Worm (Caenorhabditis elegans) whole organism, mixed stage, embryonic: ENCODE data around the gene col-116.

Source experiments
- M03D4.4 ChIP-seq: sonication (generic microtip); optimal IDR thresholded peaks from 2 replicates; lab custom pipeline; 2017; ENCODE audit warnings: mild to moderate bottlenecking, missing genetic modification characterization, missing compliant biosample characterization
- bed-3 ChIP-seq: fragments of 200-800 bp; sonication (Bioruptor generic); optimal IDR thresholded peaks from 3 replicates; lab custom pipeline; 2018; ENCODE audit warnings: mild to moderate bottlenecking, missing genetic modification characterization, moderate library complexity, missing compliant biosample characterization
- blmp-1 ChIP-seq: fragments of 150-350 bp; optimal IDR thresholded peaks from 2 replicates; lab custom pipeline; 2014; ENCODE audit warnings: missing biosample characterization, missing genetic modification characterization
- ceh-39 ChIP-seq: fragments of 150-350 bp; optimal IDR thresholded peaks from 2 replicates; lab custom pipeline; 2014; ENCODE audit warnings: missing biosample characterization, missing genetic modification characterization
- ceh-43 ChIP-seq: fragments of 200-800 bp; sonication (Bioruptor generic); optimal IDR thresholded peaks from 2 replicates; lab custom pipeline; 2018; ENCODE audit warnings: mild to moderate bottlenecking, missing genetic modification characterization, moderate library complexity, missing compliant biosample characterization
- ceh-83 ChIP-seq: fragments of 200-800 bp; sonication (Bioruptor generic); optimal IDR thresholded peaks from 2 replicates; lab custom pipeline; 2018; ENCODE audit warnings: mild to moderate bottlenecking, missing genetic modification characterization, missing compliant biosample characterization
- ces-1 ChIP-seq: fragments of 150-350 bp; optimal IDR thresholded peaks from 2 replicates; lab custom pipeline; 2014; ENCODE audit warnings: missing biosample characterization, missing genetic modification reagents, missing genetic modification characterization
- cnd-1 ChIP-seq: fragments of 200-800 bp; sonication (Bioruptor generic); optimal IDR thresholded peaks from 2 replicates; lab custom pipeline; 2018; ENCODE audit warnings: mild to moderate bottlenecking, missing genetic modification characterization, missing compliant biosample characterization
- drap-1 ChIP-seq: fragments of 200-800 bp; sonication (Bioruptor generic); optimal IDR thresholded peaks from 3 replicates; lab custom pipeline; 2018; ENCODE audit warnings: mild to moderate bottlenecking, missing genetic modification characterization, missing compliant biosample characterization
- elt-1 ChIP-seq: sonication (generic microtip); optimal IDR thresholded peaks from 2 replicates; lab custom pipeline; 2017; ENCODE audit warnings: missing genetic modification characterization, mild to moderate bottlenecking, missing compliant biosample characterization, antibody characterized with exemption, moderate library complexity, borderline replicate concordance; ENCODE audit not compliant: insufficient read depth
- elt-3 ChIP-seq: fragments of 150-350 bp; optimal IDR thresholded peaks from 2 replicates; lab custom pipeline; 2014; ENCODE audit warnings: missing biosample characterization, missing genetic modification characterization
- flh-1 ChIP-seq: fragments of 200-800 bp; sonication (Bioruptor generic); optimal IDR thresholded peaks from 2 replicates; lab custom pipeline; 2018; ENCODE audit warnings: mild to moderate bottlenecking, missing genetic modification characterization, moderate library complexity, missing compliant biosample characterization
- ham-2 ChIP-seq: fragments of 200-800 bp; sonication (Bioruptor generic); optimal IDR thresholded peaks from 2 replicates; lab custom pipeline; 2018; ENCODE audit warnings: mild to moderate bottlenecking, missing genetic modification characterization, missing compliant biosample characterization
- hlh-1 ChIP-seq: fragments of 150-350 bp; optimal IDR thresholded peaks from 2 replicates; lab custom pipeline; 2014; ENCODE audit warnings: missing biosample characterization, missing genetic modification reagents, missing genetic modification characterization
- lin-13 ChIP-seq: fragments of 150-350 bp; optimal IDR thresholded peaks from 2 replicates; lab custom pipeline; 2014; ENCODE audit warnings: missing biosample characterization, missing genetic modification characterization
- lin-32 ChIP-seq: fragments of 200-800 bp; sonication (Bioruptor generic); optimal IDR thresholded peaks from 2 replicates; lab custom pipeline; 2018; ENCODE audit warnings: mild to moderate bottlenecking, missing genetic modification characterization, missing compliant biosample characterization
- lsy-2 ChIP-seq: fragments of 150-350 bp; optimal IDR thresholded peaks from 2 replicates; lab custom pipeline; 2014; ENCODE audit warnings: missing biosample characterization, missing genetic modification characterization
- mab-5 ChIP-seq: fragments of 150-350 bp; optimal IDR thresholded peaks from 2 replicates; lab custom pipeline; 2014; ENCODE audit warnings: missing biosample characterization, missing genetic modification characterization
- mep-1 ChIP-seq: fragments of 150-350 bp; optimal IDR thresholded peaks from 2 replicates; lab custom pipeline; 2017; ENCODE audit warnings: missing biosample characterization, missing genetic modification reagents, missing genetic modification characterization, inconsistent platforms
- mls-2 ChIP-seq: sonication (generic microtip); optimal IDR thresholded peaks from 2 replicates; lab custom pipeline; 2016; ENCODE audit warnings: mild to moderate bottlenecking, missing genetic modification characterization, moderate library complexity, missing compliant biosample characterization
- nhr-12 ChIP-seq: fragments of 150-350 bp; optimal IDR thresholded peaks from 2 replicates; lab custom pipeline; 2014; ENCODE audit warnings: missing biosample characterization, missing genetic modification characterization
- nhr-2 ChIP-seq: fragments of 150-350 bp; optimal IDR thresholded peaks from 2 replicates; lab custom pipeline; 2014; ENCODE audit warnings: missing biosample characterization, missing genetic modification characterization
- nhr-237 ChIP-seq: fragments of 150-350 bp; optimal IDR thresholded peaks from 2 replicates; lab custom pipeline; 2014; ENCODE audit warnings: missing biosample characterization, missing genetic modification characterization
- nhr-28 ChIP-seq: fragments of 150-350 bp; optimal IDR thresholded peaks from 2 replicates; lab custom pipeline; 2014; ENCODE audit warnings: missing biosample characterization, missing genetic modification characterization
- nhr-76 ChIP-seq: sonication (generic microtip); optimal IDR thresholded peaks from 2 replicates; lab custom pipeline; 2017; ENCODE audit warnings: missing biosample characterization, missing genetic modification characterization
- pha-4 ChIP-seq: fragments of 150-350 bp; optimal IDR thresholded peaks from 2 replicates; lab custom pipeline; 2018; ENCODE audit warnings: missing biosample characterization, missing genetic modification reagents, missing genetic modification characterization
- sem-2 ChIP-seq: fragments of 200-800 bp; sonication (Bioruptor generic); optimal IDR thresholded peaks from 2 replicates; lab custom pipeline; 2018; ENCODE audit warnings: mild to moderate bottlenecking, missing genetic modification characterization, missing compliant biosample characterization
- snpc-4 ChIP-seq: fragments of 150-350 bp; optimal IDR thresholded peaks from 2 replicates; lab custom pipeline; 2014; ENCODE audit warnings: missing biosample characterization, missing genetic modification characterization
- sptf-1 ChIP-seq: sonication (generic microtip); optimal IDR thresholded peaks from 2 replicates; lab custom pipeline; 2017; ENCODE audit warnings: mild to moderate bottlenecking, missing genetic modification characterization, moderate library complexity, missing compliant biosample characterization
- tbx-8 ChIP-seq: fragments of 200-800 bp; sonication (Bioruptor generic); optimal IDR thresholded peaks from 2 replicates; lab custom pipeline; 2018; ENCODE audit warnings: mild to moderate bottlenecking, missing genetic modification characterization, moderate library complexity, missing compliant biosample characterization
- unc-120 ChIP-seq: sonication (generic microtip); optimal IDR thresholded peaks from 2 replicates; lab custom pipeline; 2017; ENCODE audit warnings: missing genetic modification characterization, missing compliant biosample characterization; ENCODE audit not compliant: poor library complexity, severe bottlenecking
- unc-62 ChIP-seq: fragments of 150-350 bp; optimal IDR thresholded peaks from 2 replicates; lab custom pipeline; 2014; ENCODE audit warnings: missing biosample characterization, missing genetic modification reagents, missing genetic modification characterization
- zip-8 ChIP-seq: fragments of 150-350 bp; optimal IDR thresholded peaks from 2 replicates; lab custom pipeline; 2014; ENCODE audit warnings: missing biosample characterization, missing genetic modification characterization
- ztf-11 ChIP-seq: fragments of 150-350 bp; optimal IDR thresholded peaks from 2 replicates; lab custom pipeline; 2014; ENCODE audit warnings: missing biosample characterization, missing genetic modification characterization

col-116 gene

ce11 chrIV:8376923-8377322 is 21.2 kb downstream of the col-116 start:
- TF ChIP-seq lin-13 (tag; lab: Kevin White, UChicago) (no peak), tbx-8 (GFP tag; lab: Kevin White, UChicago) (no peak), flh-1 (GFP tag; lab: Kevin White, UChicago) (no peak), ces-1 (GFP tag; lab: Kevin White, UChicago) (no peak), unc-62 (no peak), sptf-1 (tag; lab: Kevin White, UChicago) (no peak), ham-2 (GFP tag; lab: Kevin White, UChicago) (no peak), drap-1 (GFP tag; lab: Kevin White, UChicago) (no peak), ceh-39 (no peak), nhr-28 (tag; lab: Kevin White, UChicago) (no peak), bed-3 (no peak), blmp-1 (tag; lab: Kevin White, UChicago) (no peak), elt-3 (no peak), ceh-83 (GFP tag; lab: Kevin White, UChicago) (no peak), ceh-43 (GFP tag; lab: Kevin White, UChicago) (no peak), lsy-2 (no peak), snpc-4 (tag; lab: Kevin White, UChicago) (no peak), mls-2 (no peak), nhr-76 (no peak)
- TF ChIP-seq, all 35 proteins: peak for 0

ce11 chrIV:8377501-8377900 is 21.8 kb downstream of the col-116 start, which contains the start of gene D2096.7:
TSS of gene D2096.7 (minus strand) at chrIV:8377630.
- TF ChIP-seq ceh-39 (no peak), lin-13 (tag; lab: Kevin White, UChicago) (no peak), lin-32 (GFP tag; lab: Kevin White, UChicago) (no peak)

ce11 chrIV:8378280-8378679 is 22.6 kb downstream of the col-116 start:
- TF ChIP-seq nhr-28 (tag; lab: Kevin White, UChicago) (no peak), unc-120 (no peak), ham-2 (GFP tag; lab: Kevin White, UChicago) (no peak), ceh-39 (no peak), ztf-11 (no peak), lin-32 (GFP tag; lab: Kevin White, UChicago) (no peak)
- TF ChIP-seq, all 35 proteins: peak for 0

ce11 chrIV:8379278-8379677 is 23.6 kb downstream of the col-116 start, which contains the start of gene nap-1:
TSS of gene nap-1 (minus strand) at chrIV:8379319.
- no peak for TF ChIP-seq ceh-43 (GFP tag; lab: Kevin White, UChicago)
- TF ChIP-seq nhr-237 (tag; lab: Kevin White, UChicago) = peak; percentile 31
- TF ChIP-seq zip-8 (tag; lab: Kevin White, UChicago) = no peak
- TF ChIP-seq mab-5 (tag; lab: Kevin White, UChicago) = no peak
- no peak for TF ChIP-seq tbx-8 (GFP tag; lab: Kevin White, UChicago)
- peak; percentile 61 for TF ChIP-seq lin-13 (tag; lab: Kevin White, UChicago)
- TF ChIP-seq sptf-1 (tag; lab: Kevin White, UChicago) = no peak
- TF ChIP-seq nhr-12 (tag; lab: Kevin White, UChicago) = no peak
- TF ChIP-seq mep-1 (tag; lab: Kevin White, UChicago) = peak; percentile 69
- TF ChIP-seq ces-1 (GFP tag; lab: Kevin White, UChicago) = peak; percentile 42
- TF ChIP-seq hlh-1 (tag; lab: Kevin White, UChicago) = no peak
- TF ChIP-seq ceh-39 = peak; percentile 56
- TF ChIP-seq snpc-4 (tag; lab: Kevin White, UChicago) = no peak
- TF ChIP-seq mls-2 = no peak
- no peak for TF ChIP-seq lin-32 (GFP tag; lab: Kevin White, UChicago)
- TF ChIP-seq elt-3 = no peak
- TF ChIP-seq sem-2 (GFP tag; lab: Kevin White, UChicago) = no peak
- peak; percentile 60 for TF ChIP-seq pha-4 (tag; lab: Kevin White, UChicago)
- no peak for TF ChIP-seq nhr-76
- TF ChIP-seq ceh-83 (GFP tag; lab: Kevin White, UChicago) = no peak
- no peak for TF ChIP-seq flh-1 (GFP tag; lab: Kevin White, UChicago)
- TF ChIP-seq unc-120 = no peak
- TF ChIP-seq ztf-11 = no peak
- TF ChIP-seq drap-1 (GFP tag; lab: Kevin White, UChicago) = no peak
- TF ChIP-seq cnd-1 (tag; lab: Kevin White, UChicago) = no peak
- TF ChIP-seq ham-2 (GFP tag; lab: Kevin White, UChicago) = no peak
- TF ChIP-seq lsy-2 = peak; percentile 74
- no peak for TF ChIP-seq elt-1 (tag; lab: Kevin White, UChicago)
- no peak for TF ChIP-seq unc-62
- TF ChIP-seq blmp-1 (tag; lab: Kevin White, UChicago) = no peak
- no peak for TF ChIP-seq M03D4.4
- no peak for TF ChIP-seq nhr-28 (tag; lab: Kevin White, UChicago)
- no peak for TF ChIP-seq nhr-2 (tag; lab: Kevin White, UChicago)
